Worm (Caenorhabditis elegans) whole organism, mixed stage, embryonic: ENCODE data around the gene F32D1.8.

Experiments
- M03D4.4 ChIP-seq: sonication (generic microtip); optimal IDR thresholded peaks from 2 replicates; lab custom pipeline; 2017; ENCODE audit warnings: mild to moderate bottlenecking, missing genetic modification characterization, missing compliant biosample characterization
- bed-3 ChIP-seq: fragments of 200-800 bp; sonication (Bioruptor generic); optimal IDR thresholded peaks from 3 replicates; lab custom pipeline; 2018; ENCODE audit warnings: mild to moderate bottlenecking, missing genetic modification characterization, moderate library complexity, missing compliant biosample characterization
- blmp-1 ChIP-seq: fragments of 150-350 bp; optimal IDR thresholded peaks from 2 replicates; lab custom pipeline; 2014; ENCODE audit warnings: missing biosample characterization, missing genetic modification characterization
- ceh-39 ChIP-seq: fragments of 150-350 bp; optimal IDR thresholded peaks from 2 replicates; lab custom pipeline; 2014; ENCODE audit warnings: missing biosample characterization, missing genetic modification characterization
- ceh-43 ChIP-seq: fragments of 200-800 bp; sonication (Bioruptor generic); optimal IDR thresholded peaks from 2 replicates; lab custom pipeline; 2018; ENCODE audit warnings: mild to moderate bottlenecking, missing genetic modification characterization, moderate library complexity, missing compliant biosample characterization
- ceh-83 ChIP-seq: fragments of 200-800 bp; sonication (Bioruptor generic); optimal IDR thresholded peaks from 2 replicates; lab custom pipeline; 2018; ENCODE audit warnings: mild to moderate bottlenecking, missing genetic modification characterization, missing compliant biosample characterization
- ces-1 ChIP-seq: fragments of 150-350 bp; optimal IDR thresholded peaks from 2 replicates; lab custom pipeline; 2014; ENCODE audit warnings: missing biosample characterization, missing genetic modification reagents, missing genetic modification characterization
- cnd-1 ChIP-seq: fragments of 200-800 bp; sonication (Bioruptor generic); optimal IDR thresholded peaks from 2 replicates; lab custom pipeline; 2018; ENCODE audit warnings: mild to moderate bottlenecking, missing genetic modification characterization, missing compliant biosample characterization
- drap-1 ChIP-seq: fragments of 200-800 bp; sonication (Bioruptor generic); optimal IDR thresholded peaks from 3 replicates; lab custom pipeline; 2018; ENCODE audit warnings: mild to moderate bottlenecking, missing genetic modification characterization, missing compliant biosample characterization
- elt-1 ChIP-seq: sonication (generic microtip); optimal IDR thresholded peaks from 2 replicates; lab custom pipeline; 2017; ENCODE audit warnings: missing genetic modification characterization, mild to moderate bottlenecking, missing compliant biosample characterization, antibody characterized with exemption, moderate library complexity, borderline replicate concordance; ENCODE audit not compliant: insufficient read depth
- elt-3 ChIP-seq: fragments of 150-350 bp; optimal IDR thresholded peaks from 2 replicates; lab custom pipeline; 2014; ENCODE audit warnings: missing biosample characterization, missing genetic modification characterization
- flh-1 ChIP-seq: fragments of 200-800 bp; sonication (Bioruptor generic); optimal IDR thresholded peaks from 2 replicates; lab custom pipeline; 2018; ENCODE audit warnings: mild to moderate bottlenecking, missing genetic modification characterization, moderate library complexity, missing compliant biosample characterization
- ham-2 ChIP-seq: fragments of 200-800 bp; sonication (Bioruptor generic); optimal IDR thresholded peaks from 2 replicates; lab custom pipeline; 2018; ENCODE audit warnings: mild to moderate bottlenecking, missing genetic modification characterization, missing compliant biosample characterization
- hlh-1 ChIP-seq: fragments of 150-350 bp; optimal IDR thresholded peaks from 2 replicates; lab custom pipeline; 2014; ENCODE audit warnings: missing biosample characterization, missing genetic modification reagents, missing genetic modification characterization
- lin-13 ChIP-seq: fragments of 150-350 bp; optimal IDR thresholded peaks from 2 replicates; lab custom pipeline; 2014; ENCODE audit warnings: missing biosample characterization, missing genetic modification characterization
- lin-32 ChIP-seq: fragments of 200-800 bp; sonication (Bioruptor generic); optimal IDR thresholded peaks from 2 replicates; lab custom pipeline; 2018; ENCODE audit warnings: mild to moderate bottlenecking, missing genetic modification characterization, missing compliant biosample characterization
- lsy-2 ChIP-seq: fragments of 150-350 bp; optimal IDR thresholded peaks from 2 replicates; lab custom pipeline; 2014; ENCODE audit warnings: missing biosample characterization, missing genetic modification characterization
- mab-5 ChIP-seq: fragments of 150-350 bp; optimal IDR thresholded peaks from 2 replicates; lab custom pipeline; 2014; ENCODE audit warnings: missing biosample characterization, missing genetic modification characterization
- mep-1 ChIP-seq: fragments of 150-350 bp; optimal IDR thresholded peaks from 2 replicates; lab custom pipeline; 2017; ENCODE audit warnings: missing biosample characterization, missing genetic modification reagents, missing genetic modification characterization, inconsistent platforms
- nhr-12 ChIP-seq: fragments of 150-350 bp; optimal IDR thresholded peaks from 2 replicates; lab custom pipeline; 2014; ENCODE audit warnings: missing biosample characterization, missing genetic modification characterization
- nhr-2 ChIP-seq: fragments of 150-350 bp; optimal IDR thresholded peaks from 2 replicates; lab custom pipeline; 2014; ENCODE audit warnings: missing biosample characterization, missing genetic modification characterization
- nhr-237 ChIP-seq: fragments of 150-350 bp; optimal IDR thresholded peaks from 2 replicates; lab custom pipeline; 2014; ENCODE audit warnings: missing biosample characterization, missing genetic modification characterization
- nhr-28 ChIP-seq: fragments of 150-350 bp; optimal IDR thresholded peaks from 2 replicates; lab custom pipeline; 2014; ENCODE audit warnings: missing biosample characterization, missing genetic modification characterization
- nhr-76 ChIP-seq: sonication (generic microtip); optimal IDR thresholded peaks from 2 replicates; lab custom pipeline; 2017; ENCODE audit warnings: missing biosample characterization, missing genetic modification characterization
- pha-4 ChIP-seq: fragments of 150-350 bp; optimal IDR thresholded peaks from 2 replicates; lab custom pipeline; 2018; ENCODE audit warnings: missing biosample characterization, missing genetic modification reagents, missing genetic modification characterization
- sem-2 ChIP-seq: fragments of 200-800 bp; sonication (Bioruptor generic); optimal IDR thresholded peaks from 2 replicates; lab custom pipeline; 2018; ENCODE audit warnings: mild to moderate bottlenecking, missing genetic modification characterization, missing compliant biosample characterization
- snpc-4 ChIP-seq: fragments of 150-350 bp; optimal IDR thresholded peaks from 2 replicates; lab custom pipeline; 2014; ENCODE audit warnings: missing biosample characterization, missing genetic modification characterization
- sptf-1 ChIP-seq: sonication (generic microtip); optimal IDR thresholded peaks from 2 replicates; lab custom pipeline; 2017; ENCODE audit warnings: mild to moderate bottlenecking, missing genetic modification characterization, moderate library complexity, missing compliant biosample characterization
- tbx-8 ChIP-seq: fragments of 200-800 bp; sonication (Bioruptor generic); optimal IDR thresholded peaks from 2 replicates; lab custom pipeline; 2018; ENCODE audit warnings: mild to moderate bottlenecking, missing genetic modification characterization, moderate library complexity, missing compliant biosample characterization
- unc-120 ChIP-seq: sonication (generic microtip); optimal IDR thresholded peaks from 2 replicates; lab custom pipeline; 2017; ENCODE audit warnings: missing genetic modification characterization, missing compliant biosample characterization; ENCODE audit not compliant: poor library complexity, severe bottlenecking
- unc-62 ChIP-seq: fragments of 150-350 bp; optimal IDR thresholded peaks from 2 replicates; lab custom pipeline; 2014; ENCODE audit warnings: missing biosample characterization, missing genetic modification reagents, missing genetic modification characterization
- zip-8 ChIP-seq: fragments of 150-350 bp; optimal IDR thresholded peaks from 2 replicates; lab custom pipeline; 2014; ENCODE audit warnings: missing biosample characterization, missing genetic modification characterization
- ztf-11 ChIP-seq: fragments of 150-350 bp; optimal IDR thresholded peaks from 2 replicates; lab custom pipeline; 2014; ENCODE audit warnings: missing biosample characterization, missing genetic modification characterization

The F32D1.8 gene

ce11 chrV:4374625-4375024, 2.9 kb downstream of the F32D1.8 start, which contains the start of gene neg-1:
neg-1 (minus strand) TSS chrV:4374874.
- TF ChIP-seq ceh-83 (GFP tag; lab: Kevin White, UChicago): no peak
- TF ChIP-seq pha-4 (tag; lab: Kevin White, UChicago): no peak
- TF ChIP-seq blmp-1 (tag; lab: Kevin White, UChicago): no peak
- no peak for TF ChIP-seq nhr-237 (tag; lab: Kevin White, UChicago)
- no peak for TF ChIP-seq ham-2 (GFP tag; lab: Kevin White, UChicago)
- TF ChIP-seq nhr-76 (tag; lab: Kevin White, UChicago): no peak
- no peak for TF ChIP-seq hlh-1 (tag; lab: Kevin White, UChicago)
- no peak for TF ChIP-seq sptf-1 (tag; lab: Kevin White, UChicago)
- TF ChIP-seq ceh-39: no peak
- no peak for TF ChIP-seq nhr-12 (tag; lab: Kevin White, UChicago)

- no peak for TF ChIP-seq bed-3
- no peak for TF ChIP-seq nhr-2
- no peak for TF ChIP-seq snpc-4 (tag; lab: Kevin White, UChicago)
- no peak for TF ChIP-seq M03D4.4 (tag; lab: Kevin White, UChicago)
- TF ChIP-seq flh-1: no peak
- TF ChIP-seq blmp-1 (tag; lab: Kevin White, UChicago): no peak
- TF ChIP-seq nhr-28: no peak
- TF ChIP-seq lin-32 (GFP tag; lab: Kevin White, UChicago): no peak
- TF ChIP-seq pha-4 (tag; lab: Kevin White, UChicago): no peak
- TF ChIP-seq cnd-1: no peak
- no peak for TF ChIP-seq tbx-8
- no peak for TF ChIP-seq elt-3 (tag; lab: Kevin White, UChicago)
- no peak for TF ChIP-seq ceh-39
Measured at ce11 chrV:4373656-4374055, 3.9 kb downstream of the F32D1.8 start.

- TF ChIP-seq sem-2 (no peak), nhr-28 (no peak), ztf-11 (no peak), pha-4 (tag; lab: Kevin White, UChicago) (no peak), drap-1 (GFP tag; lab: Kevin White, UChicago) (no peak), cnd-1 (no peak), ces-1 (GFP tag; lab: Kevin White, UChicago) (no peak), blmp-1 (tag; lab: Kevin White, UChicago) (no peak), ceh-83 (GFP tag; lab: Kevin White, UChicago) (no peak), snpc-4 (tag; lab: Kevin White, UChicago) (no peak), elt-1 (tag; lab: Kevin White, UChicago) (no peak), lin-13 (tag; lab: Kevin White, UChicago) (no peak), ceh-39 (no peak), nhr-76 (tag; lab: Kevin White, UChicago) (no peak), unc-120 (tag; lab: Kevin White, UChicago) (no peak), unc-62 (GFP tag; lab: Kevin White, UChicago) (no peak), mab-5 (tag; lab: Kevin White, UChicago) (no peak), ceh-43 (no peak)
- TF ChIP-seq, all 35 proteins: peak for 0
Measured at ce11 chrV:4372986-4373385, 4.5 kb downstream of the F32D1.8 start.

- peak; percentile 0 for TF ChIP-seq zip-8 (tag; lab: Kevin White, UChicago)
- no peak for TF ChIP-seq nhr-28
- TF ChIP-seq hlh-1 (tag; lab: Kevin White, UChicago): no peak
- TF ChIP-seq nhr-2: no peak
- peak; percentile 46 for TF ChIP-seq ces-1 (GFP tag; lab: Kevin White, UChicago)
- peak; percentile 42 for TF ChIP-seq pha-4 (tag; lab: Kevin White, UChicago)
- no peak for TF ChIP-seq sem-2
- peak; percentile 54 for TF ChIP-seq mep-1
- TF ChIP-seq lsy-2 (tag; lab: Kevin White, UChicago): peak; percentile 15
- TF ChIP-seq lin-32 (GFP tag; lab: Kevin White, UChicago): no peak
Measured at ce11 chrV:4371309-4371933, 6.1 kb downstream of the F32D1.8 start, which contains the start of the genes gmpr-1 and fipp-1. gmpr-1 (minus strand) TSS chrV:4371383. fipp-1 (plus strand) TSS chrV:4371807.
